Worm (Caenorhabditis elegans) whole organism, mixed stage, embryonic: Measurements from ENCODE around the gene snf-6.

ENCODE experiments used
- lsy-2 ChIP-seq: fragments of 150-350 bp; optimal IDR thresholded peaks from 2 replicates; lab custom pipeline; 2014; ENCODE audit warnings: missing biosample characterization, missing genetic modification characterization
- mab-5 ChIP-seq: fragments of 150-350 bp; optimal IDR thresholded peaks from 2 replicates; lab custom pipeline; 2014; ENCODE audit warnings: missing biosample characterization, missing genetic modification characterization
- nhr-237 ChIP-seq: fragments of 150-350 bp; optimal IDR thresholded peaks from 2 replicates; lab custom pipeline; 2014; ENCODE audit warnings: missing biosample characterization, missing genetic modification characterization
- nhr-76 ChIP-seq: sonication (generic microtip); optimal IDR thresholded peaks from 2 replicates; lab custom pipeline; 2017; ENCODE audit warnings: missing biosample characterization, missing genetic modification characterization
- snpc-4 ChIP-seq: fragments of 150-350 bp; optimal IDR thresholded peaks from 2 replicates; lab custom pipeline; 2014; ENCODE audit warnings: missing biosample characterization, missing genetic modification characterization
- ztf-11 ChIP-seq: fragments of 150-350 bp; optimal IDR thresholded peaks from 2 replicates; lab custom pipeline; 2014; ENCODE audit warnings: missing biosample characterization, missing genetic modification characterization

DNA sequence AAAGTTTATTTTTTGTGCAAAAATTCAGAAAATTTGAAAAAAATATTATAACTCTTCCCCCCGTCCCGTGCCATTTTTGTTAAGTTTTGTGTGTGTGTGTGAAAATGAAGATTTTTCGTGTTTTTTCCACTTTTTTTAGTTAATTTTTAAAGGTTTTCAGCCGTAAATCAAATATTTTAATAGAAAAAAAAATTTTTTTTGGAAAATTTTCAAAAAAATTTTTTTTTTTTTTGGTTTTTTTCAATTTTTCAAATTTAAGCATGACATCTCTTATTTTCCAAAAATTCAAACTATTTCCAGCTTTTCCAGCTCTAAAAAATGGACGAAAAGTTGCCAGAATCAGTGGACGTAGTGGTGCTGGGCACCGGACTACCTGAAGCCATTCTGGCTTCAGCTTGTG is 37.4 kb upstream of the snf-6 start, which contains the start of gene rep-1:
- TF ChIP-seq snpc-4 (tag; lab: Kevin White, UChicago) (no peak), nhr-237 (tag; lab: Kevin White, UChicago) (no peak), ztf-11 (tag; lab: Kevin White, UChicago) (no peak), nhr-76 (tag; lab: Kevin White, UChicago) (no peak), mab-5 (no peak), lsy-2 (no peak)
